Worm (Caenorhabditis elegans): ENCODE data around the gene chd-3.

chd-3 gene

DNA sequence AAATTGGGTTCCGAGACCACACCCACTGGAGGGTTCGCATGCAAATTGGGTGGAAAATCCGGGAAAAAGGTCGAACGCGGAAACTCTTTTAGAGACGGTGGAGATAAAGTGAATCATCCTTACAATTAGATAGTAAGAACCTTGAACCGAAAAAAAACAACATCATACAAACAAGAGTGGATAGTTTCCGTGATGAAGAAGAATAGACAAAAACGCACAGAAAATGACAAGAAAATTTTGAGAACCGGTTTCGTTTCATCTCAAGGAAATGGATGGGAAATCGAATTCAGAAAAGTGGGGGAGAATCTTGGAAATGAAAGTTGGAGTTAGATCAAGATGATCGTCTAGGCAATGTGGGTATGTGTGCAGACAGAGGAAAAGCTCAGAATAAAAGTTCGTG is 37.0 kb downstream of the chd-3 start (continued):
- TF ChIP-seq nhr-47 (tag; optimal IDR thresholded peaks at IDR 0.05) = no peak
- no peak for TF ChIP-seq unc-130 (tag; optimal IDR thresholded peaks at IDR 0.05)
- no peak for TF ChIP-seq lin-39 (tag; optimal IDR thresholded peaks at IDR 0.05)
- peak in 2 of 6 experiments; percentile 4 to 52 for TF ChIP-seq elt-3 (tag; optimal IDR thresholded peaks at IDR 0.05)
- no peak for TF ChIP-seq nhr-12 (tag; optimal IDR thresholded peaks at IDR 0.05)
- no peak for TF ChIP-seq ceh-63 (GFP tag; optimal IDR thresholded peaks at IDR 0.05)
- no peak for TF ChIP-seq mdl-1 (tag; optimal IDR thresholded peaks at IDR 0.05)
- peak; percentile 56 for TF ChIP-seq lin-14 (GFP tag; optimal IDR thresholded peaks at IDR 0.05)
- no peak for TF ChIP-seq nhr-237 (tag; optimal IDR thresholded peaks at IDR 0.05)
- TF ChIP-seq nhr-90 (tag; optimal IDR thresholded peaks at IDR 0.05; ENCODE audit: poor library complexity) = no peak
- peak; percentile 71 for TF ChIP-seq nhr-85 (tag)
- no peak for TF ChIP-seq fkh-8 (tag; optimal IDR thresholded peaks at IDR 0.05)
- TF ChIP-seq mab-9 (GFP tag; IDR thresholded peaks at IDR 0.05) = no peak
- no peak for TF ChIP-seq lir-3 (tag; optimal IDR thresholded peaks at IDR 0.05; ENCODE audit: poor library complexity)
- no peak for TF ChIP-seq nhr-19 (GFP tag; conservative IDR thresholded peaks at IDR 0.05)

DNA sequence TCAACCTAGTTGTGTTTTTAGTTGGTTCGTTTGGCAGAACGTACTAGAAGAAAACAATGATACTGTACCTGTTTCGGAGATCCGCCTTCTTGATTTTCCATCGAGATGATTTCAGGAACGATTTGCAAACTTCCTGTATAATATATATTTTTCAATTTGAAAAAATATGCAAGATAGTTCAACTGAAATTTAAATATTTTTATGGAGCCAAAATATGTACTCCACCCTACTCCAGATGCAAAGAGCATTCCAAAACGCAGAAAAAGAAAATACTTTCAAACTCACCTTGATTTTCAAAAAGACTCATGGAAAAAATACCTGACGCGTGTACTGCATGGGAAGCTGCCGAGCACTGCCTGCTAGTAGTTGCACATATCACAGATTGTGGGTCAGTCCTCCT is 38.9 kb downstream of the chd-3 start, which contains the start of gene gei-3:
Gene gei-3, minus strand, starts transcription at position 101 of the 400 bp plus-strand sequence.
- no peak for TF ChIP-seq C34B4.2 (tag; optimal IDR thresholded peaks at IDR 0.05)
- TF ChIP-seq efl-1 (optimal IDR thresholded peaks at IDR 0.05) = no peak
- no peak for TF ChIP-seq efl-1 (GFP tag; optimal IDR thresholded peaks at IDR 0.05 in 1 of 2)
- no peak for TF ChIP-seq hpl-2 (GFP tag; optimal IDR thresholded peaks at IDR 0.05)
- no peak for TF ChIP-seq lin-39 (tag; optimal IDR thresholded peaks at IDR 0.05)
- TF ChIP-seq nhr-77 (tag; optimal IDR thresholded peaks at IDR 0.05) = no peak

DNA sequence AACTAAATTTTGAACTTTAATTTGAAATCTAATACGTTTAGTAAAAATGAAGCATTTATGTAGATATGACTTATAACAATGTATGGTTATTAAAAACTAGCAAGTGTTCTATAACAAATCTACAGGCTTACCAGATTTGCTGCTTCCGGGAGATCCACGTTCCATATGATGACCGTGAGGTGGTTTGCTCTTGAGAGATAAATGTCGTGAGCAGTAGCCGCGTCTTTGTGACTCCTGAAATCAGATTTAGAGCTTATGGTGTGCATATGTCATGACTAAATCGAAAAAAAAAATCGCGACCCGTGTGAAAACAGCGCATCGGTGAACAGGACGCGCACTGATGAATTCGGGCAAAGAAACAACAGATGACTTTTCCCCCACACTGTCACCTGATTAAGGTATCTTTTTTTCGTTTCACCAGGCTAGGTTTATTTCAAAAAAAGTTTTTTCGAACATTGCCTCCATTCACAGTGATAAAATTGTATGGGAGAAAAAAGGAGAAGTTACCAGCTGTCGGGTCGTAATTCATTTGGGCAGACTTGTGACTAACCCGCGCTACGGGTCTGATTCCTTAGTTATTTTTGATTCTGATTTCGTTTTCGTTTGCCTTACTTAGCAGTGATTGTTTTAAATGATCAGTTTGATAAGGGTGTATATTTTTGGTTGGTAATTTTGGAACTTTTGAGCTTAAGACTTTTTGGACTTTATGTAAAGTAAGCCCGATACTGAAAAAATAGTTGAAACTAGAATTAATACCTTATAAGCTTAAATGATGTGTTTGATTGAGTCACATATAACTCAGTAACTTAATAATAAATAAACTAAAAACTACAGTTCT is 44.1 kb downstream of the chd-3 start, which contains the start of gene nhr-27:
Gene nhr-27, minus strand, starts transcription at position 234 of the 838 bp plus-strand sequence.
- no peak for TF ChIP-seq snpc-4 (tag; optimal IDR thresholded peaks at IDR 0.05)
- peak in 1 of 2 experiments; percentile 50 for TF ChIP-seq lin-35 (GFP tag; optimal IDR thresholded peaks at IDR 0.05)
- no peak for TF ChIP-seq pag-3 (tag; optimal IDR thresholded peaks at IDR 0.05; ENCODE audit: borderline replicate concordance, insufficient read depth)
- no peak for TF ChIP-seq nhr-77 (tag; optimal IDR thresholded peaks at IDR 0.05)
- no peak for TF ChIP-seq vab-15 (tag; optimal IDR thresholded peaks at IDR 0.05)
- no peak for TF ChIP-seq mef-2 (tag; optimal IDR thresholded peaks at IDR 0.05)
- TF ChIP-seq dsc-1 (tag; optimal IDR thresholded peaks at IDR 0.05) = peak; percentile 10
- TF ChIP-seq tlp-1 (tag; optimal IDR thresholded peaks at IDR 0.05) = no peak
- peak in 1 of 3 experiments; percentile 5 for TF ChIP-seq dpl-1 (GFP tag; optimal IDR thresholded peaks at IDR 0.05)
- peak in 1 of 6 experiments; percentile 87 for TF ChIP-seq elt-3 (tag; optimal IDR thresholded peaks at IDR 0.05)
- no peak for TF ChIP-seq unc-98 (GFP tag; IDR thresholded peaks at IDR 0.05)
- no peak for TF ChIP-seq lin-15B (tag; optimal IDR thresholded peaks at IDR 0.05)
- TF ChIP-seq alr-1 (tag; optimal IDR thresholded peaks at IDR 0.05; ENCODE audit: borderline replicate concordance) = no peak
- no peak for TF ChIP-seq lsy-2 (tag; optimal IDR thresholded peaks at IDR 0.05)
- TF ChIP-seq ztf-11 (tag; optimal IDR thresholded peaks at IDR 0.05) = no peak
- TF ChIP-seq skn-1 (tag; optimal IDR thresholded peaks at IDR 0.05) = peak; percentile 6
- no peak for TF ChIP-seq sptf-1 (tag; optimal IDR thresholded peaks at IDR 0.05)
- no peak for TF ChIP-seq unc-30 (tag; optimal IDR thresholded peaks at IDR 0.05)
- no peak for TF ChIP-seq aha-1 (tag; optimal IDR thresholded peaks at IDR 0.05)
- TF ChIP-seq rnt-1 (tag; optimal IDR thresholded peaks at IDR 0.05) = no peak
- no peak for TF ChIP-seq unc-86 (tag; optimal IDR thresholded peaks at IDR 0.05)
- TF ChIP-seq nhr-19 (GFP tag; conservative IDR thresholded peaks at IDR 0.05) = peak; percentile 28; the same call in 1 of the 2 replicates
- TF ChIP-seq C04F5.9 (tag; optimal IDR thresholded peaks at IDR 0.05) = no peak
- no peak for TF ChIP-seq sox-4 (tag; optimal IDR thresholded peaks at IDR 0.05)
- no peak for TF ChIP-seq nhr-237 (tag; optimal IDR thresholded peaks at IDR 0.05)
- TF ChIP-seq grh-1 (GFP tag; IDR thresholded peaks at IDR 0.05) = no peak
- TF ChIP-seq nhr-28 (tag; optimal IDR thresholded peaks at IDR 0.05) = no peak
- no peak for TF ChIP-seq ztf-4 (tag; optimal IDR thresholded peaks at IDR 0.05)
- TF ChIP-seq ets-5 (GFP tag; IDR thresholded peaks at IDR 0.05) = no peak
- no peak for TF ChIP-seq Y116A8C.19 (tag; optimal IDR thresholded peaks at IDR 0.05; ENCODE audit: borderline replicate concordance)
- TF ChIP-seq nhr-71 (tag; optimal IDR thresholded peaks at IDR 0.05) = no peak
- TF ChIP-seq hpl-2 (GFP tag; optimal IDR thresholded peaks at IDR 0.05) = no peak
- TF ChIP-seq lin-14 (GFP tag; optimal IDR thresholded peaks at IDR 0.05) = peak; percentile 13
- TF ChIP-seq ceh-63 (GFP tag; optimal IDR thresholded peaks at IDR 0.05) = no peak

Data from whole organism, L1 larva.